Fruit fly (Drosophila melanogaster) whole organism, embryonic: ENCODE results near the gene CG3117.

Source experiments
- ATbp ChIP-seq: fragments of 200-800 bp; sonication (Bioruptor generic); optimal IDR thresholded peaks from 2 replicates; lab custom pipeline; 2017; ENCODE audit warnings: missing biosample characterization, mild to moderate bottlenecking, missing genetic modification characterization, missing genetic modification reagents
- CG13624 ChIP-seq: fragments of 200-800 bp; sonication (Bioruptor generic); optimal IDR thresholded peaks from 2 replicates; lab custom pipeline; 2016; ENCODE audit warnings: missing biosample characterization, missing genetic modification characterization
- CG32532 ChIP-seq: fragments of 200-800 bp; sonication (Bioruptor generic); IDR thresholded peaks from 2 replicates; pipeline ENCODE4 v1.3.6; 2022; ENCODE audit warnings: missing biosample characterization, missing genetic modification characterization
- CG34422 ChIP-seq: fragments of 200-800 bp; sonication (Bioruptor generic); IDR thresholded peaks from 3 replicates; pipeline ENCODE4 v1.3.6; 2022; ENCODE audit warnings: missing biosample characterization, missing genetic modification characterization
- CG42726 ChIP-seq: fragments of 200-800 bp; sonication (Bioruptor generic); IDR thresholded peaks from 2 replicates; pipeline ENCODE4 v1.3.6; 2022; ENCODE audit warnings: missing biosample characterization, missing genetic modification characterization; ENCODE audit not compliant: partially characterized antibody
- CG4820 ChIP-seq: fragments of 200-800 bp; sonication (Bioruptor generic); optimal IDR thresholded peaks from 3 replicates; lab custom pipeline; 2016; ENCODE audit warnings: missing biosample characterization, missing genetic modification characterization
- CG5180 ChIP-seq: fragments of 200-800 bp; sonication (Bioruptor generic); optimal IDR thresholded peaks from 3 replicates; lab custom pipeline; 2017; ENCODE audit warnings: missing biosample characterization, missing genetic modification characterization, mild to moderate bottlenecking, moderate library complexity, missing genetic modification reagents
- CG5953 ChIP-seq: fragments of 200-800 bp; sonication (Bioruptor generic); IDR thresholded peaks from 2 replicates; pipeline ENCODE4 v1.3.6; 2022; ENCODE audit warnings: missing biosample characterization, missing genetic modification characterization
- CG6272 ChIP-seq: fragments of 200-800 bp; sonication (Bioruptor generic); IDR thresholded peaks from 2 replicates; pipeline ENCODE4 v1.3.6; 2022; ENCODE audit warnings: missing biosample characterization, missing genetic modification characterization
- CG6854 ChIP-seq: fragments of 200-800 bp; sonication (Bioruptor generic); optimal IDR thresholded peaks from 3 replicates; lab custom pipeline; 2017; ENCODE audit warnings: missing biosample characterization, mild to moderate bottlenecking, missing genetic modification characterization
- CG7963 ChIP-seq: fragments of 200-800 bp; sonication (Bioruptor generic); IDR thresholded peaks from 3 replicates; pipeline ENCODE4 v1.3.6; 2022; ENCODE audit warnings: missing biosample characterization, missing genetic modification characterization; ENCODE audit not compliant: partially characterized antibody
- D19B ChIP-seq: fragments of 200-800 bp; sonication (Bioruptor generic); optimal IDR thresholded peaks from 2 replicates; lab custom pipeline; 2017; ENCODE audit warnings: missing biosample characterization, mild to moderate bottlenecking, missing genetic modification characterization
- Dek ChIP-seq: fragments of 200-800 bp; sonication (Bioruptor generic); optimal IDR thresholded peaks from 3 replicates; lab custom pipeline; 2019; ENCODE audit warnings: missing biosample characterization, mild to moderate bottlenecking, missing genetic modification characterization, moderate library complexity
- Fer2 ChIP-seq: fragments of 200-800 bp; sonication (Bioruptor generic); optimal IDR thresholded peaks from 2 replicates; lab custom pipeline; 2018; ENCODE audit warnings: missing biosample characterization, mild to moderate bottlenecking, missing genetic modification characterization, moderate library complexity
- GATAe ChIP-seq: fragments of 200-800 bp; sonication (Bioruptor generic); conservative IDR thresholded peaks from 2 replicates; pipeline ENCODE4 v1.3.6; 2022; ENCODE audit warnings: missing biosample characterization, missing genetic modification characterization
- H15 ChIP-seq: fragments of 200-800 bp; sonication (Bioruptor generic); IDR thresholded peaks from 3 replicates; pipeline ENCODE4 v1.3.6; 2022; ENCODE audit warnings: missing biosample characterization, missing genetic modification characterization
- NC2α ChIP-seq: fragments of 200-800 bp; sonication (Bioruptor generic); optimal IDR thresholded peaks from 2 replicates; lab custom pipeline; 2016; ENCODE audit warnings: missing biosample characterization, missing genetic modification characterization
- NC2β ChIP-seq: fragments of 200-800 bp; sonication (Bioruptor generic); optimal IDR thresholded peaks from 2 replicates; lab custom pipeline; 2016; ENCODE audit warnings: missing biosample characterization, missing genetic modification characterization
- Nf-YB ChIP-seq: fragments of 200-800 bp; sonication (Bioruptor generic); optimal IDR thresholded peaks from 3 replicates; lab custom pipeline; 2019; ENCODE audit warnings: missing biosample characterization, mild to moderate bottlenecking, missing genetic modification characterization, moderate library complexity
- NfI ChIP-seq: fragments of 200-800 bp; sonication (Bioruptor generic); optimal IDR thresholded peaks from 3 replicates; lab custom pipeline; 2018; ENCODE audit warnings: missing biosample characterization, mild to moderate bottlenecking, missing genetic modification characterization, moderate library complexity
- Opbp ChIP-seq: fragments of 200-800 bp; sonication (Bioruptor generic); IDR thresholded peaks from 3 replicates; pipeline ENCODE4 v1.3.6; 2022; ENCODE audit warnings: missing biosample characterization, missing genetic modification characterization; ENCODE audit not compliant: partially characterized antibody
- Spps ChIP-seq: fragments of 200-800 bp; sonication (Bioruptor generic); optimal IDR thresholded peaks from 2 replicates; lab custom pipeline; 2018; ENCODE audit warnings: missing biosample characterization, mild to moderate bottlenecking, missing genetic modification characterization
- Taf1 ChIP-seq: fragments of 200-800 bp; sonication (Bioruptor generic); IDR thresholded peaks from 2 replicates; pipeline ENCODE4 v1.3.6; 2022; ENCODE audit warnings: missing biosample characterization, missing genetic modification characterization
- bab2 ChIP-seq: fragments of 200-800 bp; sonication (Bioruptor generic); optimal IDR thresholded peaks from 2 replicates; lab custom pipeline; 2016; ENCODE audit warnings: missing biosample characterization, missing genetic modification characterization
- chif ChIP-seq, 2 experiments: fragments of 200-800 bp; sonication (Bioruptor generic); optimal IDR thresholded peaks; 3 replicates each; lab custom pipeline; 2016; ENCODE audit warnings: missing biosample characterization in 2 of 2, missing genetic modification characterization in 2 of 2
- chinmo ChIP-seq: fragments of 200-800 bp; sonication (Bioruptor generic); IDR thresholded peaks from 4 replicates; pipeline ENCODE4 v1.3.6; 2022; ENCODE audit warnings: missing biosample characterization, missing genetic modification characterization; ENCODE audit not compliant: partially characterized antibody
- ci ChIP-seq: fragments of 200-800 bp; sonication (Bioruptor generic); IDR thresholded peaks from 3 replicates; pipeline ENCODE4 v1.3.6; 2022; ENCODE audit warnings: missing biosample characterization, missing genetic modification characterization
- corto ChIP-seq: fragments of 200-800 bp; sonication (Bioruptor generic); optimal IDR thresholded peaks from 2 replicates; lab custom pipeline; 2016; ENCODE audit warnings: missing biosample characterization, mild to moderate bottlenecking, missing genetic modification characterization, moderate library complexity
- crc ChIP-seq: fragments of 200-800 bp; sonication (Bioruptor generic); optimal IDR thresholded peaks from 2 replicates; lab custom pipeline; 2016; ENCODE audit warnings: missing biosample characterization, missing genetic modification characterization
- esg ChIP-seq: fragments of 200-800 bp; sonication (Bioruptor generic); conservative IDR thresholded peaks from 2 replicates; pipeline ENCODE4 v1.3.6; 2022; ENCODE audit warnings: missing biosample characterization, missing genetic modification characterization
- fd3F ChIP-seq: fragments of 200-800 bp; sonication (Bioruptor generic); optimal IDR thresholded peaks from 2 replicates; lab custom pipeline; 2018; ENCODE audit warnings: missing biosample characterization, mild to moderate bottlenecking, missing genetic modification characterization, moderate library complexity
- fru ChIP-seq: fragments of >200 bp; optimal IDR thresholded peaks from 2 replicates; lab custom pipeline; 2017
- gcm ChIP-seq: fragments of 200-800 bp; sonication (Bioruptor generic); optimal IDR thresholded peaks from 2 replicates; lab custom pipeline; 2019; ENCODE audit warnings: missing biosample characterization, mild to moderate bottlenecking, missing genetic modification characterization, moderate library complexity
- gsb-n ChIP-seq: fragments of 200-800 bp; sonication (Bioruptor generic); optimal IDR thresholded peaks from 3 replicates; lab custom pipeline; 2018; ENCODE audit warnings: missing biosample characterization, mild to moderate bottlenecking, missing genetic modification characterization
- jigr1 ChIP-seq: fragments of 200-800 bp; sonication (Bioruptor generic); IDR thresholded peaks from 3 replicates; pipeline ENCODE4 v1.3.6; 2022; ENCODE audit warnings: missing biosample characterization, missing genetic modification characterization
- ken ChIP-seq: fragments of 200-800 bp; sonication (Bioruptor generic); IDR thresholded peaks from 3 replicates; pipeline ENCODE4 v1.3.6; 2022; ENCODE audit warnings: missing biosample characterization, missing genetic modification characterization
- lov ChIP-seq, 2 experiments: fragments of 200-800 bp in 1 of 2; fragments of >200 bp in 1 of 2; sonication (Bioruptor generic) in 1 of 2; IDR thresholded peaks in 1 of 2; optimal IDR thresholded peaks in 1 of 2; 2 replicates in 1 of 2; 3 replicates in 1 of 2; pipeline versions ENCODE4 v1.3.6 to Lab custom; 2017 to 2022; ENCODE audit warnings: missing biosample characterization in 1 of 2, missing genetic modification characterization in 1 of 2
- nau ChIP-seq: fragments of 200-800 bp; sonication (Bioruptor generic); optimal IDR thresholded peaks from 3 replicates; lab custom pipeline; 2017; ENCODE audit warnings: missing biosample characterization, mild to moderate bottlenecking, missing genetic modification characterization, missing genetic modification reagents
- pita ChIP-seq: fragments of 200-800 bp; sonication (Bioruptor generic); optimal IDR thresholded peaks from 2 replicates; lab custom pipeline; 2017; ENCODE audit warnings: missing biosample characterization, mild to moderate bottlenecking, missing genetic modification characterization
- pum ChIP-seq: fragments of 200-800 bp; sonication (Bioruptor generic); optimal IDR thresholded peaks from 2 replicates; lab custom pipeline; 2016; ENCODE audit warnings: missing biosample characterization, missing genetic modification characterization
- pzg ChIP-seq: fragments of 200-800 bp; sonication (Bioruptor generic); optimal IDR thresholded peaks from 3 replicates; lab custom pipeline; 2018; ENCODE audit warnings: missing biosample characterization, mild to moderate bottlenecking, missing genetic modification characterization, moderate library complexity
- ranshi ChIP-seq: fragments of 200-800 bp; sonication (Bioruptor generic); IDR thresholded peaks from 2 replicates; pipeline ENCODE4 v1.3.6; 2022; ENCODE audit warnings: missing biosample characterization, missing genetic modification characterization
- run ChIP-seq: fragments of 200-800 bp; sonication (Bioruptor generic); optimal IDR thresholded peaks from 3 replicates; lab custom pipeline; 2018; ENCODE audit warnings: missing biosample characterization, mild to moderate bottlenecking, missing genetic modification characterization
- sd ChIP-seq: fragments of 200-800 bp; sonication (Bioruptor generic); optimal IDR thresholded peaks from 3 replicates; lab custom pipeline; 2018; ENCODE audit warnings: missing biosample characterization, mild to moderate bottlenecking, missing genetic modification characterization, moderate library complexity
- sisA ChIP-seq: fragments of 200-800 bp; sonication (Bioruptor generic); IDR thresholded peaks from 2 replicates; pipeline ENCODE4 v1.3.6; 2022; ENCODE audit warnings: missing biosample characterization, missing genetic modification characterization
- sug ChIP-seq: fragments of 200-800 bp; optimal IDR thresholded peaks from 2 replicates; lab custom pipeline; 2019; ENCODE audit warnings: missing biosample characterization, mild to moderate bottlenecking, missing genetic modification characterization, moderate library complexity
- tx ChIP-seq: fragments of 200-800 bp; sonication (Bioruptor generic); optimal IDR thresholded peaks from 2 replicates; lab custom pipeline; 2016; ENCODE audit warnings: missing biosample characterization, missing genetic modification characterization
- unpg ChIP-seq: fragments of 200-800 bp; sonication (Bioruptor generic); optimal IDR thresholded peaks from 3 replicates; lab custom pipeline; 2018; ENCODE audit warnings: missing biosample characterization, mild to moderate bottlenecking, missing genetic modification characterization, moderate library complexity

The CG3117 gene

DNA sequence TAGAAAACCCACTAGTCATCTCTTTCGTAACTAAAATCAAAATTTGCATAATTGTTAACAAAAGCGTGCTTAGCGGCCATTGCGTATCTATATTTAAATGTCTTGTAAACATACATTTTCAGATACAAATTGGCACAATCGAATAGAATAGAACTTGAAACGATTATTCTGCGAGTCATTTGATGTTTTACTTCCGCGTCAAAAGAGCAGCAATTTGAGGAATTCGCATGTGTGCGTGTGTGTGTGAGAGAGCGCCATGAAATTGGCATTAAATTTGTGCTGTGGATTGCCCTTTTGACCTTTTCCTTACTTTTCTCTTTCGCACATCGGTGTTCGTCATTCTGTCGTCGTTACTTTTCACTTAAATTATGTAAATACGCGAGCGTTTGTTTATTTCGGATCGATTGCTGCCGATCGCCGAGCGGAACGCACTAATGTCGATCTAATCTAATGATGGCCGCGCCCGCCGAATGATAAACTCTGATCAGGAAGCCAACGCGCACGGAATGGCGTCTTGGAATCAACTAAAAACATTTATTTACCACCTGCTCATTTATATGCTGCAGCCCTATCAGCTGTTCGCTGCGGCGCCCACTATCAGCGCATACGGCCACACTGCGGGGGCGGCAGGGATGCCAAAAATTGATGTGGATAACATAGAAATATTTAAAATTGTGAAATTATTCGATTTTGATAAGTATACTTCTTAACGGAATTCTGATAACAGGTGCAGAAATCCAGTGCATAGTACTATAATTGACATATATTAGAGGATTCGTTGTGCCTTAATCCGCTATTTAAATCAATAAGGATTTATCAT is 37.9 kb upstream of the CG3117 start:
- TF ChIP-seq corto (GFP tag; lab: Kevin White, UChicago) (no peak), ATbp (GFP tag; lab: Kevin White, UChicago) (peak; percentile 14), sd (peak; percentile 92), Spps (tag; lab: Kevin White, UChicago) (no peak), jigr1 (GFP tag; lab: Robert Waterston, UW) (no peak), sisA (GFP tag; lab: Robert Waterston, UW) (no peak; the same call in 1 of the 2 replicates), CG5953 (GFP tag; lab: Robert Waterston, UW) (peak; percentile 61; the same call in 1 of the 2 replicates), ci (GFP tag; lab: Robert Waterston, UW) (peak; percentile 86), CG4820 (GFP tag; lab: Kevin White, UChicago) (no peak), CG6272 (GFP tag; lab: Robert Waterston, UW) (peak; percentile 47), CG13624 (GFP tag; lab: Kevin White, UChicago) (peak; percentile 85), unpg (no peak), CG42726 (peak; percentile 70; the same call in 1 of the 2 replicates), gsb-n (tag; lab: Kevin White, UChicago) (no peak), pzg (GFP tag; lab: Kevin White, UChicago) (peak; percentile 92), D19B (GFP tag; lab: Kevin White, UChicago) (peak; percentile 15), fru (lab: Kevin White, UChicago) (no peak), Opbp (GFP tag; lab: Robert Waterston, UW) (peak; percentile 71), bab2 (GFP tag; lab: Kevin White, UChicago) (no peak), Nf-YB (no peak), tx (GFP tag; lab: Kevin White, UChicago) (peak; percentile 0), crc (GFP tag; lab: Kevin White, UChicago) (no peak), CG5180 (GFP tag; lab: Kevin White, UChicago) (no peak), Taf1 (GFP tag; lab: Robert Waterston, UW) (no peak; the same call in 1 of the 2 replicates), lov (optimal IDR thresholded peaks at IDR 0.05; lab: Kevin White, UChicago) (no peak), lov (GFP tag; IDR thresholded peaks at IDR 0.05; lab: Robert Waterston, UW) (0 out of 3 replicates have a peak, but pooled peaks have one; percentile 59), CG34422 (peak; percentile 89; the same call in 2 of the 3 replicates), CG7963 (GFP tag; lab: Robert Waterston, UW) (no peak), fd3F (no peak), sug (tag; lab: Kevin White, UChicago) (peak; percentile 74), H15 (GFP tag; lab: Robert Waterston, UW) (no peak), NC2β (no peak), chif (GFP tag; optimal IDR thresholded peaks at IDR 0.05; lab: Kevin White, UChicago) (no peak), ken (GFP tag; lab: Robert Waterston, UW) (peak; percentile 65; the same call in 2 of the 3 replicates), esg (GFP tag; lab: Robert Waterston, UW) (peak; percentile 37; the same call in 1 of the 2 replicates), CG6854 (GFP tag; lab: Kevin White, UChicago) (peak; percentile 54), chinmo (GFP tag; lab: Robert Waterston, UW) (peak; percentile 87; the same call in 3 of the 4 replicates), Dek (peak; percentile 33), pita (GFP tag; lab: Kevin White, UChicago) (no peak), ranshi (GFP tag; lab: Robert Waterston, UW) (0 out of 2 replicates have a peak, but pooled peaks have one; percentile 37), run (peak; percentile 20), pum (GFP tag; lab: Kevin White, UChicago) (no peak), gcm (GFP tag; lab: Kevin White, UChicago) (peak; percentile 48), NfI (peak; percentile 62), nau (GFP tag; lab: Kevin White, UChicago) (peak; percentile 43), NC2α (GFP tag; lab: Kevin White, UChicago) (peak; percentile 50), CG32532 (GFP tag; lab: Robert Waterston, UW) (peak; percentile 70), GATAe (GFP tag; lab: Robert Waterston, UW) (peak; percentile 73), Fer2 (tag; lab: Kevin White, UChicago) (peak; percentile 29)
